Worm (Caenorhabditis elegans): ENCODE data around the gene cbs-1.

- TF ChIP-seq fkh-10 (GFP tag; optimal IDR thresholded peaks at IDR 0.05) (no peak), snpc-4 (tag; optimal IDR thresholded peaks at IDR 0.05) (no peak), ZK546.5 (tag; optimal IDR thresholded peaks at IDR 0.05) (no peak), ama-1 (optimal IDR thresholded peaks at IDR 0.05) (no peak), nhr-76 (tag; optimal IDR thresholded peaks at IDR 0.05) (no peak), elt-2 (tag; optimal IDR thresholded peaks at IDR 0.05) (no peak), elt-1 (tag; optimal IDR thresholded peaks at IDR 0.05) (no peak)
Observed at ce11 chrX:10092864-10093263, 38.8 kb downstream of the cbs-1 start, which contains the start of gene flp-3.
